Fruit fly (Drosophila melanogaster): ENCODE measurements around the gene CG5180.

The CG5180 gene

DNA sequence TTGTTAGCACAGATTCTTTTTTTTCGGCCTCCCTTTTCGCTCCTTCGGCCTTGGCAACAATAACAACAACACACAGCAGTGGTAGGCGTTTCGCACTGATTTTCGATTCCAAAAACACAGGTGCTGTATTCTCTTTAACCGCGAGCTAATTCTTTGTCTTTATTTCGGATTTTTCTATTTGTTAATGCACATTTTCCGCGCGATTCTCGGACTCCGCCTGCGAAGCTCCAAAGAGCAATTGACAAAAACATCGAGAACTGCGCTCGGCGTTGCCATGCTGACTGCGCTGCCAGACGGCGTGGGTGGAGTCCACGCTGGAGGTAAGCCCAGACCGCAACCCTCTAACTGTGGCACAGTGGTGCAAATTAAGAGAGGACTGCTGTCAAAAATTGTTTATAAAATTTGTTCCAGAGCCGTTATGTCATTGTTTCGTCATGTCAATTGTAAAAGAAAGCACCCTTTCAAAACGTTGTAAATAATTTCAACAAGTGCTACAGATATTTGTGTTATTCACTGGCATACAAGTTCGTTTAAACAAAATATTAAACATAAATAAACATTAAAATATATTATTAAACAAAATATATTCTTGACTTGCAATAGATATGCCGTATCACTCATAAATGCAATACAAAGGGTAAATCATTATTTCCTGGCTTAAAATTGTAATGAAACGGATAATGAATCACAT, at the start of gene CG5180, which contains the start of gene DPCoAC:
TSS of gene CG5180 (plus strand) at position 516 of the 691 bp plus-strand sequence.
TSS of gene DPCoAC (minus strand) at position 253 of the 691 bp plus-strand sequence.
- TF ChIP-seq usp (GFP tag; optimal IDR thresholded peaks at IDR 0.05) (no peak), pan (optimal IDR thresholded peaks at IDR 0.05) (no peak), CG8478 (optimal IDR thresholded peaks at IDR 0.05) (no peak), EcR (GFP tag; optimal IDR thresholded peaks at IDR 0.05) (no peak), psq (optimal IDR thresholded peaks at IDR 0.05) (no peak), Dll (optimal IDR thresholded peaks at IDR 0.05) (no peak)

DNA sequence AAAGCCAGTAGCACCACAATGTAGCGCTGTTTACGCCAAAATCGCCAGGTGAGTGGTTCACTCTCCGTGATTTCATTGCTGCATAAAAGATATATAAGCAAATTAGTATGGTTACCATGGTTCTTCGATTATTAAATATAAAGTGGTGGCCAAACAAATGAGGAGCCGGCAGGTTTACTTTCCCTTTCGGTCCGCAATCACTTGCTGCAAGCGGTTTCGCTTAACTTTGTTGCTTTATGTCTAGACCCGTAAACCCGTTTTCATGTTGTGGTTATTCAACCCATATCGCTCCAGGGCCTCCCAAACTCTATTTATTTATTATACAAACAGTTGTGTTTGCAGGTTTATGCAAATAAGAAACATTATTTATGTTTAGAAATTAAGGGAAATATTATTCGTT, 48.4 kb upstream of the CG5180 start:
- TF ChIP-seq pan (optimal IDR thresholded peaks at IDR 0.05) (no peak), usp (GFP tag; optimal IDR thresholded peaks at IDR 0.05) (no peak), Dll (optimal IDR thresholded peaks at IDR 0.05) (no peak)

DNA sequence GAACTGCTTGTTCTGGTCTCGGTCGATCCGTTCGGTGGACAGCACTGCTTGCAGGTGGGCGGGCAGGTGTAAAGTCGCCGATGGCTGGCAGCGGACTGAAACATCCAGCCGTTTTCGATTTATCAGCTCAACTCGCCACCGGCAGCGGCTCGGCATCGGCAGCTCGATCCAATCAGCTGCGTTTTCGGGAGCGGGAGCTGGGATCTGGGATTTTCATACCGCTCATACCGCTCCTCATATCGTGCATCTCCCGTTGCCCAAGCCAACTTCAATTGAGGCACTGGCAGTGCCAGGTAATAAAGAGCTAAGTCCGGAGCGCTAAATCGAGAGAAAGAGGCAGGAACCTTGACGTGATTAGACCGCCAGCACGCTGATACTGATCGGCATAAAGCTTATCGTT, 45.4 kb upstream of the CG5180 start, which contains the start of gene MFS9:
TSS of gene MFS9 (minus strand) at position 101 of the 400 bp plus-strand sequence.
- TF ChIP-seq EcR (GFP tag; optimal IDR thresholded peaks at IDR 0.05) (no peak), CG8478 (optimal IDR thresholded peaks at IDR 0.05) (no peak), usp (GFP tag; optimal IDR thresholded peaks at IDR 0.05) (no peak), Dll (optimal IDR thresholded peaks at IDR 0.05) (no peak)

DNA sequence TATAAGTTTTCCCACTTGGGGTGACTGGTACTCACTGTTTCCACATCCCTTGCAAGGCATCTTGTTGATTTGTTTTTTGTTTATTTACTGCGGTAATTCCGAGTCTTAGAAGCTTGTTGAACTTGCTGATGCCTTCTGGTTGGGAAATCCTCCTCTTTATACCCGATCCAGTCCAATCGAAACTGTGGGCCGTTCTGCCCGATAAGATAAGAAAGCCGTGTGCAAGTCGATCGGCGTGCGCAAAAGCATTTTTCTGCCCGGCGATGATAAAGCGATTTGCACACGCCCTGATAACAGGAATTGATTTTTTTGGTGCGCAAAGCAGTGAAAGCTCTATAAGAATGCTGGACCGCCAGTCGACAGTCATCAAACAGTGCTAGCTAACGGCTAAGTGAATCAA, 23.2 kb upstream of the CG5180 start, which contains the start of the genes MtnE and MtnD:
TSS of gene MtnE (minus strand) at position 130 of the 400 bp plus-strand sequence.
TSS of gene MtnD (plus strand) at position 388 of the 400 bp plus-strand sequence.
- no peak for TF ChIP-seq EcR (GFP tag; optimal IDR thresholded peaks at IDR 0.05)
- no peak for TF ChIP-seq usp (GFP tag; optimal IDR thresholded peaks at IDR 0.05)
- no peak for TF ChIP-seq CG8478 (optimal IDR thresholded peaks at IDR 0.05)
- no peak for TF ChIP-seq pan (optimal IDR thresholded peaks at IDR 0.05)
- TF ChIP-seq psq (optimal IDR thresholded peaks at IDR 0.05) = no peak
- TF ChIP-seq Dll (optimal IDR thresholded peaks at IDR 0.05) = no peak

DNA sequence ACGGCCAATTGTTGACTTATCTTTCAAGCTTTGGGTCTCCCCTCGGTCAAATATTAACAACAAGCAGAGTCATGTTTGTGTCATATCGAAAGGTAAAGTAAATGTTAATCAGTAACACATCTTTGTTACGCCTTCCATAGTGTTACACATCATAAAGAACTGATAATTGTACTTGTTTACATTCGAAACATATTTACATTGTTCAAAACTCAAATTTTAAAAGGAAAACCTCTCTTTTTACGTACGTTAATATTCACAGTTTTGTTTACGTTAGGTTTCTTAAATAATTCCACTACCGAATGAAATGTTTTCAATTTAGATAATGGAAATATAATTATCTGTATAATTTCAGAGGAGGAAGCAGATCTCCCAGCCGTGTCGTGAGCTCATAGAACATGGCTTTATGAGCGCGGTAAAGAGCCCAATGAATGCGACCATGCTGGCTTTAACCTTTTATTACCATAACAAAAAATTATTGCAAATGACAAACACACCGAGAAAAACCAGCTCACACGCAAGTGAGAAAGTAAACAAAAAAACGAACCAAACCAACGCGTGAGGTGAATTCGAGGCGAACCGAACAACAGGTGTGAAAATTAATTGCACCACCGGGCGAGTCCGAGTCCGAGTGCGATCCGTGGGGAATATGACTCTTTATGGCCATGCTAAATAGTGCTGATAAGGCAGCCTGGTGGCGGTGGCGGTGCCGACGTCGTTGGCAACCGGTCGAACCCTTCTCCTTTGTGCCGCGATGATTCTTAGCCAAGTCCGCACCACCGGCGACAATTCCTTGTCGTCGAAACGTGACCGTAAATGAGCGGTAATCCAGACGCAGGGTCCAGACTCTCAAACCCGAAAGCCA, 15.2 kb upstream of the CG5180 start:
- TF ChIP-seq EcR (GFP tag; optimal IDR thresholded peaks at IDR 0.05) = no peak
- TF ChIP-seq Dll (optimal IDR thresholded peaks at IDR 0.05) = no peak
- no peak for TF ChIP-seq CG8478 (optimal IDR thresholded peaks at IDR 0.05)
- TF ChIP-seq psq (optimal IDR thresholded peaks at IDR 0.05) = no peak
- TF ChIP-seq usp (GFP tag; optimal IDR thresholded peaks at IDR 0.05) = no peak
- TF ChIP-seq pan (optimal IDR thresholded peaks at IDR 0.05) = no peak

DNA sequence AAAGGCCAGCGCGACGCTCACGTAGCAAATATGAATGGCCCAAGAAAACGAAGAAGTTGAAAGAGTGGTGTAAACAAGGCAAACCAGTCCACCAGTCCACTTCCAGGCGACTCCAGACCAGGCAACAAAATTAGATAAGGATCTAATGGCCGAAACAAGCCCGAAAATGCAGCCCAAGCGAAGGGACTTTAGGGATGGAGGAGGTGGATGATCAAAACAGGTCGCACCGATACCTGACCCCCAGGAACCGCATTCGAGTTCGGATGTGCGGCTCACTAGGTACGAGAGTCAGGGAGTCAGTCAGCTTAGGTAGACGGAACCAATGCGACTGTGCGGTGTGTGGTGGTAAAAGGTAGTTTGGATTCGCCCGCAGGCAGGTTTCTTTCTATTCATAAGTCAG, 14.5 kb upstream of the CG5180 start:
- no peak for TF ChIP-seq usp (GFP tag; optimal IDR thresholded peaks at IDR 0.05)
- no peak for TF ChIP-seq Dll (optimal IDR thresholded peaks at IDR 0.05)
- TF ChIP-seq pan (optimal IDR thresholded peaks at IDR 0.05) = no peak
- no peak for TF ChIP-seq EcR (GFP tag; optimal IDR thresholded peaks at IDR 0.05)
- no peak for TF ChIP-seq CG8478 (optimal IDR thresholded peaks at IDR 0.05)
- no peak for TF ChIP-seq psq (optimal IDR thresholded peaks at IDR 0.05)

DNA sequence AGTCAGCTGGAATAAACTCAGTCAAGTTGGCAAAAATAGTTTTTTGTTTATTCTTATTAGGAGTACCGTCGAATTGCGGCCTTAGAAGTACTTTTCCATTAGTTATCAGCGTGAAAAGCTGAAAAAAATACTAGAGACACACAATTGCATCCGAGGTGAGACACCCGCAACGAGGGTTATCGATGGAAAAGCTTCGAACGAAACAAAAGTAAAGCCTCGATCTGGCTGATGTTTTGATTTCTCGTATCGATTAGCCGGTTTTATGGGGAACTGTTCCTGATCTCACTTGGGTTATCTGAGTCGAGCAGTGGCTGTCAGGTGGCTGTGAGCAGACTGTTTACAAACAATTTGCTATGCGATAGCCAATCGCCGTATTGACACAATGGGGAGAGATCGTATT, 14.0 kb upstream of the CG5180 start:
- TF ChIP-seq pan (optimal IDR thresholded peaks at IDR 0.05) (no peak), Dll (optimal IDR thresholded peaks at IDR 0.05) (no peak), usp (GFP tag; optimal IDR thresholded peaks at IDR 0.05) (no peak), CG8478 (optimal IDR thresholded peaks at IDR 0.05) (no peak), EcR (GFP tag; optimal IDR thresholded peaks at IDR 0.05) (no peak), psq (optimal IDR thresholded peaks at IDR 0.05) (no peak)

DNA sequence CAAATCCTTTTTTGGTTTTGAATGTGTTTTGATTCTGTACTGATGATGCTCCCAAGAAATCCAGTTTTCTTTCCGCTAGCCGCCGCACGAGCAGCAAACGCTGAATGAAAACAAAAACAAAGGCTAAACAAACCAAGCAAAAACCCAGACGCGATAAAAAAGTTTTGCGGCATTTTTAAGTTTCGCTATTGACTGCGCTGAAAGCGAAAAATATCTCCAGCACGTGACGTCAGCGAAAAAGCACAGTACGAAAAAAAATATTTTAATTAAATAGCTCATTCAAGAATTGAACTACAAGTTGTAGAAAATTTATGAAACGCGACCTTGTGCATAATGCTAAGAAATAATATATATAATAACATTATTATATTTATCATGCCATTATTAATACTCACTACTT, 12.8 kb upstream of the CG5180 start:
- TF ChIP-seq psq (optimal IDR thresholded peaks at IDR 0.05) (no peak), pan (optimal IDR thresholded peaks at IDR 0.05) (no peak), usp (GFP tag; optimal IDR thresholded peaks at IDR 0.05) (no peak), EcR (GFP tag; optimal IDR thresholded peaks at IDR 0.05) (no peak), CG8478 (optimal IDR thresholded peaks at IDR 0.05) (no peak), Dll (optimal IDR thresholded peaks at IDR 0.05) (no peak)

DNA sequence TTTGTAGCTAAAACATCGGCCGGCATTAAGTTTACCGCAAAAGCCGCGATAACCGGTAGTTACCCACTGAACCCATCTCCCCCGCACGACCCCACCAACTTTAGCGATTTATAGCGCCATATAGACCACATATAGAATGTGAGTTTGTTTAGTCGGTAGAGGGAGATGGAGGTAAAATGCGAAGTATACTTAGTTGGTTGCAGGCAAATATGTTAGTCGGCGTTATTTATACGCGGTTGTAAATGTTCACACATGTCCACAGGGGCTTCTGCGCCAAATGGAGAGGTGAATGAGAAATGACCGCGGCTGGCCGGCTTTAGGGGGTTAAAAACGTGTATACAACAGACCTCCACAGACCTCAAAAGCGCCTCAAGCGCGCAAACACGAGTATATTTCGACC, 12.1 kb upstream of the CG5180 start:
- TF ChIP-seq psq (optimal IDR thresholded peaks at IDR 0.05) (no peak), EcR (GFP tag; optimal IDR thresholded peaks at IDR 0.05) (no peak), CG8478 (optimal IDR thresholded peaks at IDR 0.05) (no peak), Dll (optimal IDR thresholded peaks at IDR 0.05) (no peak), pan (optimal IDR thresholded peaks at IDR 0.05) (no peak), usp (GFP tag; optimal IDR thresholded peaks at IDR 0.05) (no peak)

DNA sequence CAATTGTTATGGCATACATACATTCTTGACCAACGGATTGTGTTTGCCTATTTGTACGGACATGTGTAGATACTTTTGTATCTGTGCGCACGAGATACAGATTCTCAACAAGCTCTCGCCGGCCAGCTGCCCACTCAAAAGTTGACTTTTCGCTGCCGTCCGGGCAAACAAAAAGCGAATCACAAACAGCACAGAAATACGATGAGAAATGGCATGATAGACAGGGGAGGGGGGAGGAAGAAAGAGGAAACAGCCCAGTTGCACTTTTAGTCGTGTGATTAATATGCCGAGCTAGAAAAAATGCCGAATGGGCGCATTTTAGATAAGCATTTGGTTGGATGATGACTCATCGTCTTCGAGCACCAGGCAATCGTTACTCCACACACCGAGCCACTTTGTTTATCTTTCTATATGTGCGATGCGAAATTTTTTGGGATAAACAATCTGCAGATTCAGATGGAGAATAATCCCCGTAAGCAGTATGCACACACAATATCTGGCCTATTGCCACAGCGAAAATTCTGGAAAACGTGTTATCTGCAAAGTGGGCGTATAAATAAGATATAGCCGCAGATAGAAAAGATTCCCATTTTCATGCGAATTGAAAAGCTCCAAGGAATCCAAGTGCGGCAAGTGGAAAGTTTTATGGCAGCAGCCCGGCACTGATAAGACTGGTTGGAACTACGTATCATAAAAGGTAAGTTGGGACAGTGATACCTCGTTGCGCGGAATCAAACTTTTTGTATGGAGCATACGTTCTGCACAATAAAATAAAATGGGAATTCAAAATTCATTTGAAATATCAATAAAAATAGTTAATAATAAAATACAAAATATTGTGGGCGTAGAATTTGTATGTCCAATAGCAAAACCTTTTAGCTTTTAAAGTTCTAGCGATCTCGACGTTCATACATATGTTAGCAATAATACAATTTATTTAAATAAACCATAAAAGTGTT, 10.8 kb upstream of the CG5180 start:
- TF ChIP-seq CG8478 (optimal IDR thresholded peaks at IDR 0.05) (no peak), EcR (GFP tag; optimal IDR thresholded peaks at IDR 0.05) (no peak), usp (GFP tag; optimal IDR thresholded peaks at IDR 0.05) (no peak), psq (optimal IDR thresholded peaks at IDR 0.05) (no peak), Dll (optimal IDR thresholded peaks at IDR 0.05) (no peak)

DNA sequence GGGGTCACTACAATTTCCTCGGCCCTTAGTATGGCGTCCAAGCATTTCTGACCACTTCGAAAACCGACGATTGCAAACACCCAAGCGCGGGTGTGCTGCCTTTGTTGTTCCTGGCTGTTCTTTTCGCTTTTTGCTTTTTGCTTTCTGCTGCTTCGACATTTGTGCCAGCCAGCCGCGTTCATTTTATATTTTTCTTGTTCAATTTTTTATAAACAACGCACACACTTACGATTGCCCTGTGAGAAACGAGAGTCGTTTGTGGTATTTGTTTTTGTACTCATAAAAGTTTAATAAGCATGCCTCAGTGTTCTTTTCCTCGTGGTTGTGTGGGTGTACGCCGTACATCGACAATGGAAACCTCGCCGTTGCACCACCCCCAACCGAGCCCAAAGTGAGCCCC, 10.0 kb upstream of the CG5180 start:
- TF ChIP-seq pan (optimal IDR thresholded peaks at IDR 0.05) (no peak), CG8478 (optimal IDR thresholded peaks at IDR 0.05) (no peak), usp (GFP tag; optimal IDR thresholded peaks at IDR 0.05) (no peak), psq (optimal IDR thresholded peaks at IDR 0.05) (no peak), Dll (optimal IDR thresholded peaks at IDR 0.05) (no peak), EcR (GFP tag; optimal IDR thresholded peaks at IDR 0.05) (no peak)

Measured in whole organism.